Fruit fly (Drosophila melanogaster): ENCODE results near the gene CG34177.

CG34177 gene

DNA sequence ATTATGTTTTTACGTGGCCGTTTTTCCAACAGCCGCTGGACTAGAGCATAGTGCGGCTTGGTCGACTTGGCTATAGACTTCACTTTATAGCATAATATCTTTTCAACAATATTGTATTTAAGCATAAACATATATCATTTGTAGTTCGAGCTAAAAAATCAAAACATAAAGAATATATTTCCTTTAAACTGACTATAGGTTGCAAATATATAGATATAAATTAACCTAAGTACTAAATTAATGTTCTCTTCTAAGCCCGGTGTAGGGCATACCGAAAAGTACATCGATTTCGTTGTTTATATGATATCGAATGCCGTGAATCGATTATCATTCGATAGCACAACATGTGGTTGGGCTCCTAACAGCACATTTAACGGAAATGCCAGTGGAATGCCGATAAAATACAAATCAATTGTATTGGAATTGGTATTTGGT lies 14.9 kb downstream of the CG34177 start, which contains the start of gene MFS18:
Gene MFS18 (minus strand): TSS at position 54 of the 435 bp plus-strand sequence.
- TF ChIP-seq lilli (GFP tag; optimal IDR thresholded peaks at IDR 0.05) (peak; percentile 99), zfh1 (GFP tag; IDR thresholded peaks at IDR 0.05) (peak; percentile 99), Chrac-16 (GFP tag; optimal IDR thresholded peaks at IDR 0.05) (peak; percentile 97), CG3163 (GFP tag; optimal IDR thresholded peaks at IDR 0.05) (peak; percentile 16), CG14860 (GFP tag; IDR thresholded peaks at IDR 0.05; ENCODE audit: partially characterized antibody) (peak; percentile 74; the same call in 2 of the 3 replicates), sc (optimal IDR thresholded peaks at IDR 0.05) (no peak), sc (GFP tag; optimal IDR thresholded peaks at IDR 0.05) (peak; percentile 93), CG17612 (GFP tag; IDR thresholded peaks at IDR 0.05) (peak; percentile 98), Dip2 (GFP tag; IDR thresholded peaks at IDR 0.05) (peak; percentile 70), CG11456 (GFP tag; IDR thresholded peaks at IDR 0.05) (peak; percentile 98), CG31388 (GFP tag; optimal IDR thresholded peaks at IDR 0.05) (peak; percentile 93), knrl (GFP tag; IDR thresholded peaks at IDR 0.05; ENCODE audit: partially characterized antibody) (no peak; the same call in 2 of the 3 replicates), CG10274 (GFP tag; optimal IDR thresholded peaks at IDR 0.05) (peak; percentile 100), CG34376 (GFP tag; optimal IDR thresholded peaks at IDR 0.05) (peak; percentile 96), CG4820 (GFP tag; optimal IDR thresholded peaks at IDR 0.05) (peak; percentile 95), D19A (tag; optimal IDR thresholded peaks at IDR 0.05) (peak; percentile 88), CG12659 (GFP tag; optimal IDR thresholded peaks at IDR 0.05) (peak; percentile 97), CG13775 (GFP tag; optimal IDR thresholded peaks at IDR 0.05) (peak; percentile 98), Camta (GFP tag; optimal IDR thresholded peaks at IDR 0.05) (peak; percentile 97), pros (GFP tag; optimal IDR thresholded peaks at IDR 0.05) (no peak), CG30020 (tag; optimal IDR thresholded peaks at IDR 0.05) (peak; percentile 80), yki (optimal IDR thresholded peaks at IDR 0.05) (no peak), NFAT (GFP tag; IDR thresholded peaks at IDR 0.05) (peak; percentile 97), pb (GFP tag; optimal IDR thresholded peaks at IDR 0.05) (peak; percentile 88), CG3281 (GFP tag; optimal IDR thresholded peaks at IDR 0.05) (peak; percentile 98), CG11695 (GFP tag; IDR thresholded peaks at IDR 0.05) (peak; percentile 100), CG33557 (GFP tag; optimal IDR thresholded peaks at IDR 0.05) (peak; percentile 87), CoRest (tag; optimal IDR thresholded peaks at IDR 0.05) (peak; percentile 96), Sox102F (GFP tag; optimal IDR thresholded peaks at IDR 0.05) (peak; percentile 97), grau (tag; optimal IDR thresholded peaks at IDR 0.05) (peak; percentile 91), shn (GFP tag; optimal IDR thresholded peaks at IDR 0.05) (peak; percentile 69), CG17186 (GFP tag; optimal IDR thresholded peaks at IDR 0.05) (peak; percentile 92), exex (tag; optimal IDR thresholded peaks at IDR 0.05) (peak; percentile 90), CG8944 (GFP tag; optimal IDR thresholded peaks at IDR 0.05) (peak; percentile 74), CG30403 (GFP tag; optimal IDR thresholded peaks at IDR 0.05) (peak; percentile 98), CG43689 (GFP tag; IDR thresholded peaks at IDR 0.05) (peak; percentile 96), ems (GFP tag; optimal IDR thresholded peaks at IDR 0.05) (peak; percentile 95), ftz-f1 (GFP tag; optimal IDR thresholded peaks at IDR 0.05) (peak; percentile 65), CG14014 (GFP tag; IDR thresholded peaks at IDR 0.05) (peak; percentile 99), CG7928 (GFP tag; optimal IDR thresholded peaks at IDR 0.05) (peak; percentile 76), CG10979 (tag; optimal IDR thresholded peaks at IDR 0.05) (peak; percentile 99), Usf (GFP tag; optimal IDR thresholded peaks at IDR 0.05) (peak; percentile 88), bab2 (GFP tag; optimal IDR thresholded peaks at IDR 0.05) (peak; percentile 88), chif (GFP tag; optimal IDR thresholded peaks at IDR 0.05) (peak; percentile 80 to 86), CG9932 (GFP tag; IDR thresholded peaks at IDR 0.05) (peak; percentile 98), fd96Cb (tag; optimal IDR thresholded peaks at IDR 0.05) (peak; percentile 100), CrebB (tag; optimal IDR thresholded peaks at IDR 0.05) (peak; percentile 92), CG3065 (GFP tag; optimal IDR thresholded peaks at IDR 0.05) (peak; percentile 91), CG17385 (GFP tag; optimal IDR thresholded peaks at IDR 0.05) (peak; percentile 92), CG12299 (tag; optimal IDR thresholded peaks at IDR 0.05) (peak; percentile 92), CG15514 (GFP tag; optimal IDR thresholded peaks at IDR 0.05) (peak; percentile 94), CTCF (GFP tag; optimal IDR thresholded peaks at IDR 0.05) (peak; percentile 72)

Measured in whole organism, embryonic.